Worm (Caenorhabditis elegans) whole organism, early embryonic: ENCODE results near the gene oac-23.
A peak's percentile ranks its signal among the peaks of the same experiment; 100 is the strongest.

Experiments
- aly-1 ChIP-seq: sonication (generic microtip); optimal IDR thresholded peaks from 2 replicates; lab custom pipeline; 2016; ENCODE audit warnings: missing genetic modification characterization, missing compliant biosample characterization
- ama-1 ChIP-seq: fragments of 150-350 bp; optimal IDR thresholded peaks from 2 replicates; lab custom pipeline; 2014
- ceh-13 ChIP-seq: fragments of 200-800 bp; sonication (Bioruptor generic); optimal IDR thresholded peaks from 2 replicates; lab custom pipeline; 2018; ENCODE audit warnings: mild to moderate bottlenecking, missing genetic modification characterization, missing compliant biosample characterization
- ets-7 ChIP-seq: sonication (generic microtip); optimal IDR thresholded peaks from 2 replicates; lab custom pipeline; 2016; ENCODE audit warnings: missing genotype, missing genetic modification characterization, missing compliant biosample characterization
- flt-1 ChIP-seq: fragments of 200-800 bp; sonication (Bioruptor generic); IDR thresholded peaks from 2 replicates; pipeline ENCODE4 v1.3.6; 2022; ENCODE audit warnings: missing genetic modification characterization, missing compliant biosample characterization
- hmbx-1 ChIP-seq: sonication (generic microtip); optimal IDR thresholded peaks from 2 replicates; lab custom pipeline; 2016; ENCODE audit warnings: mild to moderate bottlenecking, missing genetic modification characterization, missing compliant biosample characterization
- hmg-4 ChIP-seq: fragments of 200-800 bp; sonication (Bioruptor generic); optimal IDR thresholded peaks from 2 replicates; lab custom pipeline; 2018; ENCODE audit warnings: mild to moderate bottlenecking, missing genetic modification characterization, missing compliant biosample characterization
- scrt-1 ChIP-seq: fragments of 200-800 bp; sonication (Bioruptor generic); IDR thresholded peaks from 2 replicates; pipeline ENCODE4 v1.3.6; 2022; ENCODE audit warnings: missing genetic modification characterization, missing compliant biosample characterization
- sea-1 ChIP-seq: fragments of 200-800 bp; sonication (Bioruptor generic); conservative IDR thresholded peaks from 2 replicates; pipeline ENCODE4 v1.3.6; 2022; ENCODE audit warnings: missing genetic modification characterization, missing compliant biosample characterization

- TF ChIP-seq aly-1 (no peak), ama-1 (no peak), ceh-13 (no peak), hmbx-1 (no peak), flt-1 (GFP tag; lab: Robert Waterston, UW) (no peak), sea-1 (GFP tag; lab: Robert Waterston, UW) (no peak), ets-7 (tag; lab: Kevin White, UChicago) (no peak), scrt-1 (no peak), hmg-4 (GFP tag; lab: Kevin White, UChicago) (peak; percentile 24)
Observed at ce11 chrIV:3844004-3844403, 37.2 kb upstream of the oac-23 start.
